Fruit fly (Drosophila melanogaster): ENCODE measurements around the gene Hsc70-3.
A peak's percentile ranks its signal among the peaks of the same experiment; 100 is the strongest.

The Hsc70-3 gene

DNA sequence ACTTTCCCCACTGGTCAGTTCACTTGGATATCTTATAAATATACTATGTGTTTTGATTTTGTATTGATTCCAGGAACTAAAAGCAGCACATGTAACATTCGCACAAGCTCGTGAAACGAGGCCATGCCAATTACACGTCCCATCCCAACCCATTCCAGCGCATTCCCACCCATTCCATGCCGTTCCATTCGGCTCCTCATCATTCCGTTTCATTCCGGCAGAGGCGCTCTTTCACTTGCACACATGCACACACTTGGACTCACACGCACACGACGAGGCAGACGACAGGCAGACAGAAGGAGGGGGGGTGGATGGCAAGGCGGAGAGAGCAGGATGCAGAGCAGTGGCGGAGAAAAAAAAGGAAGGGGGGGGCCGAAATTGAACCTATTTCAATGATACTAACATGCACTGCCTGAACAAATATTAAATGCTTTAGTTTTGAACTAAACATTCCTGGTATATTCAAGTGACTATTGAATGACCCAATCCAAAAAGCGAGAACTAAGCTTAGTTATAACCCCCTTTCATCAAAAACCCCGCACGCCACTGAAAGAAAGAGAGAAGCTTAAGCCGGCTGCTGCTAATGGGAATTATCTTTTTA, 30.8 kb downstream of the Hsc70-3 start (continued):
- TF ChIP-seq TFAM (GFP tag; optimal IDR thresholded peaks at IDR 0.05) (no peak), dpn (GFP tag; optimal IDR thresholded peaks at IDR 0.05) (peak in 1 of 2 experiments; percentile 50), Nf-YA (GFP tag; IDR thresholded peaks at IDR 0.05) (0 out of 2 replicates have a peak, but pooled peaks have one; percentile 11), CG2712 (tag; optimal IDR thresholded peaks at IDR 0.05) (peak; percentile 80), CG33557 (GFP tag; optimal IDR thresholded peaks at IDR 0.05) (peak; percentile 79), nerfin-2 (GFP tag; IDR thresholded peaks at IDR 0.05; ENCODE audit: partially characterized antibody) (no peak), unpg (GFP tag; optimal IDR thresholded peaks at IDR 0.05) (peak; percentile 55), CG10654 (GFP tag; optimal IDR thresholded peaks at IDR 0.05) (peak; percentile 33), Deaf1 (tag; optimal IDR thresholded peaks at IDR 0.05) (peak; percentile 25), CG7963 (GFP tag; IDR thresholded peaks at IDR 0.05; ENCODE audit: partially characterized antibody) (no peak), CG10462 (GFP tag; optimal IDR thresholded peaks at IDR 0.05) (no peak)

DNA sequence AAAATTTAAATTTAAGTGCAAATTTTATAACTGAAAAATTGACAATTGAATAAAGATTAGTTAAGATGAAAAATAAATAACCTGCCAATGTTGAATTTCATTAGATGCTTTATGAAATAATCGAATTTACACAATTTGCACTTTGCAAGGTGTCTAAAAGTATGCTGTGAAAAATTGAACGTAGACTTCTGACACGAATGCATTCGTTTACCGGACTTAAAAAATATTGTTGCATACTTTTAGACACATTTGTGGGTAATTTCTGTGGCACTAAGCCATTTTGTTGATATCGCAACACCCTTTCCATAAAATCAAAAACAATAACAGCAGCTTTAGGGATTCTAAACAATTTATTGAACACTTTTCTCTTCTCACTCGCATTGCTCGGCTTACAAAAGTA, 37.5 kb downstream of the Hsc70-3 start:
- TF ChIP-seq CoRest (tag; optimal IDR thresholded peaks at IDR 0.05), result no peak
- TF ChIP-seq Sox102F (GFP tag; optimal IDR thresholded peaks at IDR 0.05), result no peak
- TF ChIP-seq sens (GFP tag), result no peak
- no peak for TF ChIP-seq Lhr (GFP tag; optimal IDR thresholded peaks at IDR 0.05)
- TF ChIP-seq CG12744 (GFP tag; optimal IDR thresholded peaks at IDR 0.05), result no peak
- TF ChIP-seq CG11398 (GFP tag; optimal IDR thresholded peaks at IDR 0.05), result no peak
- TF ChIP-seq CG8290 (GFP tag; optimal IDR thresholded peaks at IDR 0.05), result peak; percentile 95
- peak in 1 of 2 experiments; percentile 95 for TF ChIP-seq CG8290 (tag; optimal IDR thresholded peaks at IDR 0.05)
- TF ChIP-seq HLH4C (GFP tag; IDR thresholded peaks at IDR 0.05; ENCODE audit: partially characterized antibody), result no peak
- TF ChIP-seq CG17612 (GFP tag; IDR thresholded peaks at IDR 0.05), result peak; percentile 86

DNA sequence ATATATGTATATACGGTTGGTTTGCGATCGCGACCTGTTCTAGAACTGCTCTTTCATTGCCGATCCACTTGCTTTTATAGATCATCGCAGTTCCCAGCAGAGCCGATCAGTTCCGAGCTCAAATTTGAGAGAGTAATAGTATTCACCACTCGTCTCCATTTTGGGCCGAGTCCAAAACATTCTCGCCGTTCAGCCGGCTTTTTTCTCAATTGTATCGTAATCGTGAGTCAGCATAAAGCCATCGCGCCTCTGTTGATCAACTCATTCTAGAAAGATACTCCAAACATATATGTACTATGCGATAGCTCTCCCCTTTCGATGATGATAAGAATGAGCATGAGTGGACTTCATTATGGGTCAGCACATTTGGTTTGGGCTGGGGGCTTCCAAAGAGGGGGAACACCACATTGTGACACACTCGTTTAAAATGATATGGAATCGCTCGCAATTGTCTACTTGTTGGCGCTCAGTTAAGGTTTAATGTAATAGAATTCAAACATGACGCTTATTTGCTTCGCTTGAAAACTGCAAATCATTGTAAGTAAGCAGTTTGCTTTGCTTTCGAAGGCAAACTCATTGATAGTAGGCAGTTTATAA, 42.3 kb downstream of the Hsc70-3 start, which contains the start of gene CG9360:
Gene CG9360, minus strand, starts transcription at position 51 of the 597 bp plus-strand sequence.
- peak; percentile 80; the same call in 2 of the 3 replicates for TF ChIP-seq z (GFP tag; IDR thresholded peaks at IDR 0.05)
- TF ChIP-seq grn (GFP tag; optimal IDR thresholded peaks at IDR 0.05), result peak; percentile 90
- TF ChIP-seq Trl (optimal IDR thresholded peaks at IDR 0.05), result peak in 1 of 2 experiments; percentile 23
- TF ChIP-seq Trl (GFP tag; optimal IDR thresholded peaks at IDR 0.05), result no peak
- TF ChIP-seq CG17359 (tag; optimal IDR thresholded peaks at IDR 0.05), result no peak
- peak; percentile 67 for TF ChIP-seq kay (GFP tag; optimal IDR thresholded peaks at IDR 0.05)
- TF ChIP-seq CG13296 (GFP tag; optimal IDR thresholded peaks at IDR 0.05), result no peak
- peak; percentile 57 for TF ChIP-seq CG34376 (GFP tag; optimal IDR thresholded peaks at IDR 0.05)
- TF ChIP-seq mirr (GFP tag; optimal IDR thresholded peaks at IDR 0.05), result peak; percentile 67
- TF ChIP-seq Deaf1 (tag; optimal IDR thresholded peaks at IDR 0.05), result peak; percentile 85
- no peak for TF ChIP-seq ab (GFP tag; optimal IDR thresholded peaks at IDR 0.05)
- TF ChIP-seq Oaz (GFP tag; IDR thresholded peaks at IDR 0.05), result no peak
- TF ChIP-seq sens (GFP tag), result peak; percentile 37
- TF ChIP-seq CG13123 (GFP tag; optimal IDR thresholded peaks at IDR 0.05), result no peak
- no peak for TF ChIP-seq CG1233 (GFP tag; optimal IDR thresholded peaks at IDR 0.05)
- TF ChIP-seq Blimp-1 (GFP tag; optimal IDR thresholded peaks at IDR 0.05), result no peak
- 0 out of 2 replicates have a peak, but pooled peaks have one; percentile 18 for TF ChIP-seq GATAe (GFP tag; conservative IDR thresholded peaks at IDR 0.05)
- TF ChIP-seq sug (tag; optimal IDR thresholded peaks at IDR 0.05), result peak; percentile 64
- TF ChIP-seq CG18764 (GFP tag; optimal IDR thresholded peaks at IDR 0.05), result no peak
- TF ChIP-seq exex (tag; optimal IDR thresholded peaks at IDR 0.05), result peak; percentile 74
- no peak for TF ChIP-seq lola (GFP tag; optimal IDR thresholded peaks at IDR 0.05)
- TF ChIP-seq crol (GFP tag; IDR thresholded peaks at IDR 0.05), result peak; percentile 71
